Worm (Caenorhabditis elegans): ENCODE measurements around the gene hpo-6.

The hpo-6 gene

ce11 chrIV:1553195-1553918 lies 8.6 kb upstream of the hpo-6 start, which contains the start of gene C34H4.2:
Gene C34H4.2, plus strand, starts transcription at chrIV:1553752.
- TF ChIP-seq W03F9.2 (tag; optimal IDR thresholded peaks at IDR 0.05): no peak
- no peak for TF ChIP-seq dao-5 (tag; optimal IDR thresholded peaks at IDR 0.05)
- no peak for TF ChIP-seq him-1 (tag; optimal IDR thresholded peaks at IDR 0.05)

ce11 chrIV:1555021-1555720 lies 6.8 kb upstream of the hpo-6 start, which contains the start of gene C34H4.1:
Gene C34H4.1, plus strand, starts transcription at chrIV:1555579.
- TF ChIP-seq dao-5 (tag; optimal IDR thresholded peaks at IDR 0.05) (no peak), W03F9.2 (tag; optimal IDR thresholded peaks at IDR 0.05) (no peak), him-1 (tag; optimal IDR thresholded peaks at IDR 0.05) (no peak)

- TF ChIP-seq dao-5 (tag; optimal IDR thresholded peaks at IDR 0.05): no peak
- TF ChIP-seq W03F9.2 (tag; optimal IDR thresholded peaks at IDR 0.05): no peak
- no peak for TF ChIP-seq him-1 (tag; optimal IDR thresholded peaks at IDR 0.05)
Observed at ce11 chrIV:1559931-1560330, 2.1 kb upstream of the hpo-6 start, which contains the start of gene Y41D4B.17. Gene Y41D4B.17, plus strand, starts transcription at chrIV:1560104.

- no peak for TF ChIP-seq him-1 (tag; optimal IDR thresholded peaks at IDR 0.05)
- no peak for TF ChIP-seq dao-5 (tag; optimal IDR thresholded peaks at IDR 0.05)
- TF ChIP-seq W03F9.2 (tag; optimal IDR thresholded peaks at IDR 0.05): no peak
Observed at ce11 chrIV:1563476-1564131, 1.6 kb downstream of the hpo-6 start, which contains the start of gene Y41D4B.15. Gene Y41D4B.15, plus strand, starts transcription at chrIV:1564081.

ce11 chrIV:1565725-1566124 lies 3.7 kb downstream of the hpo-6 start:
- TF ChIP-seq dao-5 (tag; optimal IDR thresholded peaks at IDR 0.05) (no peak), W03F9.2 (tag; optimal IDR thresholded peaks at IDR 0.05) (no peak), him-1 (tag; optimal IDR thresholded peaks at IDR 0.05) (no peak)

ce11 chrIV:1567577-1567976 lies 5.6 kb downstream of the hpo-6 start:
- TF ChIP-seq him-1 (tag; optimal IDR thresholded peaks at IDR 0.05) (no peak), W03F9.2 (tag; optimal IDR thresholded peaks at IDR 0.05) (no peak), dao-5 (tag; optimal IDR thresholded peaks at IDR 0.05) (no peak)

- no peak for TF ChIP-seq dao-5 (tag; optimal IDR thresholded peaks at IDR 0.05)
- TF ChIP-seq W03F9.2 (tag; optimal IDR thresholded peaks at IDR 0.05): no peak
- TF ChIP-seq him-1 (tag; optimal IDR thresholded peaks at IDR 0.05): no peak
Observed at ce11 chrIV:1576731-1577130, 14.7 kb downstream of the hpo-6 start, which contains the start of gene Y41D4B.14. Gene Y41D4B.14, plus strand, starts transcription at chrIV:1577031.

ce11 chrIV:1595802-1596201 lies 33.8 kb downstream of the hpo-6 start, which contains the start of gene npp-8:
Gene npp-8, minus strand, starts transcription at chrIV:1595824.
- TF ChIP-seq dao-5 (tag; optimal IDR thresholded peaks at IDR 0.05): no peak
- peak; percentile 88 for TF ChIP-seq W03F9.2 (tag; optimal IDR thresholded peaks at IDR 0.05)

ce11 chrIV:1597018-1597417 lies 35.0 kb downstream of the hpo-6 start, which contains the start of gene ced-2:
Gene ced-2, plus strand, starts transcription at chrIV:1597318.
- TF ChIP-seq him-1 (tag; optimal IDR thresholded peaks at IDR 0.05) (no peak), dao-5 (tag; optimal IDR thresholded peaks at IDR 0.05) (no peak), W03F9.2 (tag; optimal IDR thresholded peaks at IDR 0.05) (no peak)

ce11 chrIV:1600784-1601183 lies 38.8 kb downstream of the hpo-6 start:
- TF ChIP-seq him-1 (tag; optimal IDR thresholded peaks at IDR 0.05): no peak
- TF ChIP-seq W03F9.2 (tag; optimal IDR thresholded peaks at IDR 0.05): no peak
- no peak for TF ChIP-seq dao-5 (tag; optimal IDR thresholded peaks at IDR 0.05)

ce11 chrIV:1601357-1601756 lies 39.4 kb downstream of the hpo-6 start, which contains the start of gene set-23:
Gene set-23, plus strand, starts transcription at chrIV:1601657.
- TF ChIP-seq dao-5 (tag; optimal IDR thresholded peaks at IDR 0.05) (no peak), W03F9.2 (tag; optimal IDR thresholded peaks at IDR 0.05) (no peak), him-1 (tag; optimal IDR thresholded peaks at IDR 0.05) (no peak)

ce11 chrIV:1602936-1603457 lies 41.0 kb downstream of the hpo-6 start:
- TF ChIP-seq W03F9.2 (tag; optimal IDR thresholded peaks at IDR 0.05): no peak
- no peak for TF ChIP-seq him-1 (tag; optimal IDR thresholded peaks at IDR 0.05)
- TF ChIP-seq dao-5 (tag; optimal IDR thresholded peaks at IDR 0.05): no peak

- TF ChIP-seq W03F9.2 (tag; optimal IDR thresholded peaks at IDR 0.05) (no peak), him-1 (tag; optimal IDR thresholded peaks at IDR 0.05) (no peak), dao-5 (tag; optimal IDR thresholded peaks at IDR 0.05) (no peak)
Observed at ce11 chrIV:1605276-1605762, 43.3 kb downstream of the hpo-6 start, which contains the start of gene Y41D4B.11. Gene Y41D4B.11, plus strand, starts transcription at chrIV:1605712.

All from whole organism, L4/young adult.